Fruit fly (Drosophila melanogaster): ENCODE measurements around the gene CG8003.

CG8003 gene

dm6 chr3L:10664511-10665062, 3.3 kb downstream of the CG8003 start, which contains the start of gene simj (continued):
- TF ChIP-seq CG3995 (GFP tag; optimal IDR thresholded peaks at IDR 0.05), result no peak
- peak; percentile 66 for TF ChIP-seq CG32532 (GFP tag; IDR thresholded peaks at IDR 0.05)
- TF ChIP-seq CG7372 (GFP tag; IDR thresholded peaks at IDR 0.05), result no peak
- TF ChIP-seq CG9609 (GFP tag; optimal IDR thresholded peaks at IDR 0.05), result no peak
- peak; percentile 19 for TF ChIP-seq Nf-YB (GFP tag; optimal IDR thresholded peaks at IDR 0.05)
- no peak for TF ChIP-seq Rx (GFP tag; IDR thresholded peaks at IDR 0.05)
- no peak; the same call in 1 of the 2 replicates for TF ChIP-seq stc (GFP tag; IDR thresholded peaks at IDR 0.05)
- no peak for TF ChIP-seq NC2α (GFP tag; optimal IDR thresholded peaks at IDR 0.05)
- no peak for TF ChIP-seq Antp (GFP tag; optimal IDR thresholded peaks at IDR 0.05)
- TF ChIP-seq B-H2 (GFP tag; optimal IDR thresholded peaks at IDR 0.05), result peak; percentile 87
- TF ChIP-seq CG13296 (GFP tag; optimal IDR thresholded peaks at IDR 0.05), result peak; percentile 54
- TF ChIP-seq corto (GFP tag; optimal IDR thresholded peaks at IDR 0.05), result peak; percentile 2
- TF ChIP-seq mirr (GFP tag; optimal IDR thresholded peaks at IDR 0.05), result peak; percentile 83
- peak; percentile 48 for TF ChIP-seq luna (GFP tag; optimal IDR thresholded peaks at IDR 0.05)
- peak; percentile 60 for TF ChIP-seq Deaf1 (tag; optimal IDR thresholded peaks at IDR 0.05)
- peak; percentile 86 for TF ChIP-seq CG10543 (GFP tag; optimal IDR thresholded peaks at IDR 0.05)
- TF ChIP-seq salm (tag; optimal IDR thresholded peaks at IDR 0.05), result peak; percentile 50
- peak in 1 of 2 experiments; percentile 58 for TF ChIP-seq Eip74EF (GFP tag; optimal IDR thresholded peaks at IDR 0.05)
- TF ChIP-seq CG12071 (GFP tag; optimal IDR thresholded peaks at IDR 0.05), result peak; percentile 31
- TF ChIP-seq bowl (GFP tag; IDR thresholded peaks at IDR 0.05), result no peak
- peak; percentile 61 for TF ChIP-seq CG18599 (GFP tag; optimal IDR thresholded peaks at IDR 0.05)
- peak; percentile 74 for TF ChIP-seq Lhr (GFP tag; optimal IDR thresholded peaks at IDR 0.05)
- no peak for TF ChIP-seq CG15073 (GFP tag; optimal IDR thresholded peaks at IDR 0.05)
- no peak for TF ChIP-seq ac (GFP tag; optimal IDR thresholded peaks at IDR 0.05)
- no peak for TF ChIP-seq CG11695 (GFP tag; IDR thresholded peaks at IDR 0.05)
- no peak for TF ChIP-seq CG1792 (GFP tag; optimal IDR thresholded peaks at IDR 0.05)
- TF ChIP-seq Scr (GFP tag; IDR thresholded peaks at IDR 0.05; ENCODE audit: partially characterized antibody), result peak; percentile 87
- TF ChIP-seq CG12942 (GFP tag; optimal IDR thresholded peaks at IDR 0.05), result no peak
- no peak for TF ChIP-seq fd96Cb (tag; optimal IDR thresholded peaks at IDR 0.05)
- no peak for TF ChIP-seq tll (GFP tag; optimal IDR thresholded peaks at IDR 0.05)
- TF ChIP-seq CG10462 (GFP tag; optimal IDR thresholded peaks at IDR 0.05), result no peak
- TF ChIP-seq E2f1 (GFP tag; IDR thresholded peaks at IDR 0.05), result 0 out of 2 replicates have a peak, but pooled peaks have one; percentile 16
- peak; percentile 26 for TF ChIP-seq tin (GFP tag; optimal IDR thresholded peaks at IDR 0.05)
- TF ChIP-seq CG11398 (GFP tag; optimal IDR thresholded peaks at IDR 0.05), result peak; percentile 52
- TF ChIP-seq CG3726 (GFP tag; IDR thresholded peaks at IDR 0.05), result no peak
- TF ChIP-seq CG13894 (tag; optimal IDR thresholded peaks at IDR 0.05), result peak; percentile 89
- peak; percentile 84 for TF ChIP-seq CG12769 (tag; optimal IDR thresholded peaks at IDR 0.05)
- TF ChIP-seq Ptx1 (GFP tag; IDR thresholded peaks at IDR 0.05), result no peak
- no peak for TF ChIP-seq CG11085 (GFP tag; IDR thresholded peaks at IDR 0.05)
- peak; percentile 68 for TF ChIP-seq grn (GFP tag; optimal IDR thresholded peaks at IDR 0.05)
- TF ChIP-seq esg (GFP tag; conservative IDR thresholded peaks at IDR 0.05), result no peak
- peak; percentile 48 for TF ChIP-seq CG7786 (GFP tag; optimal IDR thresholded peaks at IDR 0.05)
- TF ChIP-seq Hr51 (GFP tag; optimal IDR thresholded peaks at IDR 0.05), result peak; percentile 10 to 39
- TF ChIP-seq CG17328 (GFP tag; IDR thresholded peaks at IDR 0.05), result peak; percentile 38
- peak; percentile 70 for TF ChIP-seq CG7987 (GFP tag; optimal IDR thresholded peaks at IDR 0.05)
- TF ChIP-seq Sry-β (GFP tag; optimal IDR thresholded peaks at IDR 0.05), result no peak
- no peak for TF ChIP-seq danr (GFP tag; IDR thresholded peaks at IDR 0.05)

Measured in whole organism, embryonic.